Worm (Caenorhabditis elegans): ENCODE data around the gene W08F4.3.

The W08F4.3 gene

DNA sequence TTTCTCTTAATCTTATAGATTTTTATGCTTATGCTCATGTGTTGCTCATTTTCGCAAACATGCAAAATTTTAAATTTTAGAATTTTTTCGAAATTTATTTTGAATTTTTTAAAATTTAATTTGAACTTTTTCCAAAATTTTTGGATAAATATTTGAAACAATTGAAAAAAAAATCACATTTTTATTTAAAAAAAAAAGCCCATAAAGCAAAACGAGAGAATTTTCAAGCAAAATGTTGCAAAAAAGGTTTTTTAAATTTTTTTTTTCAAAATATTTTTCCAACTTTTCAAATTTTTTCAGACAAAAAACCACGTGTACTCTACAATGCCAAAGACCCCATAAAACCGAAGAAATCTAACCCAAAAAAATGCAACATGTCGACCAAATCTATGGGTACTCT is 24.2 kb upstream of the W08F4.3 start, which contains the start of the genes C09E8.1 and C09E8.6:
C09E8.1 (plus strand) TSS at position 301 of the 400 bp plus-strand sequence.
C09E8.6 (plus strand) TSS at position 313 of the 400 bp plus-strand sequence.
- TF ChIP-seq zag-1 (tag; optimal IDR thresholded peaks at IDR 0.05) (no peak), nhr-11 (tag; optimal IDR thresholded peaks at IDR 0.05) (no peak), fkh-10 (GFP tag; optimal IDR thresholded peaks at IDR 0.05) (no peak), ceh-9 (tag; optimal IDR thresholded peaks at IDR 0.05) (no peak), fos-1 (tag; optimal IDR thresholded peaks at IDR 0.05) (no peak), ama-1 (optimal IDR thresholded peaks at IDR 0.05) (no peak), egl-5 (tag; optimal IDR thresholded peaks at IDR 0.05) (no peak), pha-4 (tag; optimal IDR thresholded peaks at IDR 0.05) (no peak), elt-1 (tag; optimal IDR thresholded peaks at IDR 0.05) (no peak)

DNA sequence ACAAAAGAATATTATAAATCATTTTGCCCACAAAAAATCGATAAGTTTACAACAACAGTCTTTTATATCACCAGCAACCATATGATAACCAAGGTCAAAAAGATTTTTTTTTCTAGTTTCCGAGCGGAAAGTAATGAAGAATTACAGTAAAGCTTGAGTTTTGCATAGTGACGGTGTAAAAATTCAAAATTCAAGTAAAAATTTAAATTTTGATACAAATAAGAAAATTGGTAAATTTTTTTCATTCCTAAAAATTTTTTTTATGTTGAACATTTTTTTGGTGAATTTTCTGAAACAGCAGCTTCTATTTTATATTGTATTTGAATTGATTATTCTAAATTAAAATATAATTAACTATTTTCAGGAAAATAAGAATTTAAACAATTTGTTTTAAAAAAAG is 11.6 kb upstream of the W08F4.3 start, which contains the start of gene W08F4.5:
W08F4.5 (minus strand) TSS at position 101 of the 400 bp plus-strand sequence.
- TF ChIP-seq snpc-4 (tag; optimal IDR thresholded peaks at IDR 0.05): no peak
- TF ChIP-seq skn-1 (tag; optimal IDR thresholded peaks at IDR 0.05): no peak
- TF ChIP-seq nhr-23 (tag; optimal IDR thresholded peaks at IDR 0.05): peak; percentile 48
- no peak for TF ChIP-seq nhr-67 (tag; optimal IDR thresholded peaks at IDR 0.05)
- TF ChIP-seq ceh-28 (tag; optimal IDR thresholded peaks at IDR 0.05): peak; percentile 40
- TF ChIP-seq nhr-76 (tag; optimal IDR thresholded peaks at IDR 0.05): no peak
- no peak for TF ChIP-seq lin-39 (tag; optimal IDR thresholded peaks at IDR 0.05)
- TF ChIP-seq jun-1 (tag; optimal IDR thresholded peaks at IDR 0.05): no peak

DNA sequence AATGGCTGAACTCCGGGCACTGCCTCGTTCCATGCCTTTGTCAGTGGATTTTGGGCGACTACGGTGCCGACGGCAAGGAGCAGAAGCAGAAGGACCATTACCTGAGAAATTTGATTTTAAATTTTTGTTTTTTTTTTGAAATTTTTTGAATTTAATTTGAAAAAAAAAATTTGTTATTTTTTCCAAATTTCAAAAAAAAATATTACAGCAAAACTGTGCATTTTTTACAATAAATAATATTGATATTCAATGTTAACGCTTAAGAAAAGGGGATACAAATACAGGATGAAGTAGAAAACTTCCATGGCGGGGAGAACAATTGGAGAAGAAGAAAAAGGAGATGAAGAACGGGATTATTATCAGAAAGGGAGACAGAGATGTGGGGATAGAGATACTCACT is 8.4 kb upstream of the W08F4.3 start, which contains the start of gene mlt-8:
mlt-8 (minus strand) TSS at position 101 of the 400 bp plus-strand sequence.
- no peak for TF ChIP-seq mdl-1 (tag; optimal IDR thresholded peaks at IDR 0.05)
- no peak for TF ChIP-seq ceh-82 (tag; optimal IDR thresholded peaks at IDR 0.05)
- no peak for TF ChIP-seq tbx-2 (tag; optimal IDR thresholded peaks at IDR 0.05)
- TF ChIP-seq ama-1 (optimal IDR thresholded peaks at IDR 0.05): no peak
- TF ChIP-seq nhr-76 (tag; optimal IDR thresholded peaks at IDR 0.05): no peak
- TF ChIP-seq ceh-28 (tag; optimal IDR thresholded peaks at IDR 0.05): no peak
- TF ChIP-seq nhr-237 (tag; optimal IDR thresholded peaks at IDR 0.05): no peak

DNA sequence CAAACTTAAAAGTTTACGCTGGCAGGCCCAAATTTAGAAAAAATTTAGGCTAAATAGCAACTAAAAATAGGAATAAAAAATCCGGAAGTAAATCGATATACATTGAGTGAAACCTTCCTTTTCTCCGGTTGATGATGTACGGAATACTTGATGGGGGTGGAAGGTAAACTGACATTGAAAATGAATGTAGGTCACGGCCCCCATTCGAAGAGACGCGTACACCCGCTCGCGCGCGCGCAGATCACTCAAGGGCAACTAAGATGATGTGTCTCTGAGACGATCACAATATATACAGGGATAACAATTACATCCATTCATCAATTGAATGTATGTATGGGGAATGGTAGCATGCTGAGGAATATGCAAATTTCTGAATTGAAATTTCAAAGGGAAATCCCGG is 6.3 kb upstream of the W08F4.3 start:
- TF ChIP-seq elt-2 (tag; optimal IDR thresholded peaks at IDR 0.05) (no peak), jun-1 (tag; optimal IDR thresholded peaks at IDR 0.05) (no peak), unc-62 (GFP tag; optimal IDR thresholded peaks at IDR 0.05) (no peak), mml-1 (tag; optimal IDR thresholded peaks at IDR 0.05) (no peak), nhr-25 (tag; optimal IDR thresholded peaks at IDR 0.05) (peak; percentile 61), lsy-12 (tag; optimal IDR thresholded peaks at IDR 0.05) (no peak), ceh-16 (tag; optimal IDR thresholded peaks at IDR 0.05) (no peak), lin-15B (tag; optimal IDR thresholded peaks at IDR 0.05) (no peak), nhr-23 (tag; optimal IDR thresholded peaks at IDR 0.05) (peak; percentile 78), mdl-1 (tag; optimal IDR thresholded peaks at IDR 0.05) (no peak), nhr-11 (tag; optimal IDR thresholded peaks at IDR 0.05) (no peak)

DNA sequence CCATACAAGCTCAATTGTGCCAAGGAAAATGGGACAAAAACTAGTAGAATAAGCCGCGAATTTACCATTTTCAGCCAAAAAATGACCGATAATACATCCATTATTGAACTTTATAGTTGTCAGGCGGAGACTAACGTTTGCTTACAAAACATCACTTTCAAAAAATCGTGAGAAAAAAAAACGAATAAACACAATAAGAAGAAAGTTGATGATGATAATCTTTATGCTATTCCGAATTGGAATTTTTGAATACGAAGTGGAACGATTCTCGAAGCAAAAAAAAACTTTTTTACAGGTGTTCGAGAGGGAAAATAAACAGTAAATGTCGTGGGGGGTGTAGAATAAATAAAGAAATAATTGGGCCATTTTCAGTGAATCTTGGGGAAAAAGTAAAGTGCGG is 2.8 kb upstream of the W08F4.3 start, which contains the start of gene W08F4.7:
W08F4.7 (minus strand) TSS at position 101 of the 400 bp plus-strand sequence.
- TF ChIP-seq skn-1 (tag; optimal IDR thresholded peaks at IDR 0.05): no peak
- TF ChIP-seq nhr-12 (tag; optimal IDR thresholded peaks at IDR 0.05): no peak
- no peak for TF ChIP-seq pha-4 (tag; optimal IDR thresholded peaks at IDR 0.05)
- no peak for TF ChIP-seq fos-1 (tag; optimal IDR thresholded peaks at IDR 0.05)
- TF ChIP-seq elt-2 (tag; optimal IDR thresholded peaks at IDR 0.05): no peak
- TF ChIP-seq lsy-12 (tag; optimal IDR thresholded peaks at IDR 0.05): no peak
- no peak for TF ChIP-seq eor-1 (tag; optimal IDR thresholded peaks at IDR 0.05)
- TF ChIP-seq mdl-1 (tag; optimal IDR thresholded peaks at IDR 0.05): no peak
- no peak for TF ChIP-seq aly-2 (tag; optimal IDR thresholded peaks at IDR 0.05)
- no peak for TF ChIP-seq jun-1 (tag; optimal IDR thresholded peaks at IDR 0.05)
- no peak for TF ChIP-seq nfya-1 (tag; optimal IDR thresholded peaks at IDR 0.05; ENCODE audit: insufficient read depth)
- TF ChIP-seq ZK546.5 (tag; optimal IDR thresholded peaks at IDR 0.05): no peak
- TF ChIP-seq nhr-23 (tag; optimal IDR thresholded peaks at IDR 0.05): no peak
- no peak for TF ChIP-seq ceh-28 (tag; optimal IDR thresholded peaks at IDR 0.05)
- TF ChIP-seq ama-1 (optimal IDR thresholded peaks at IDR 0.05): no peak
- TF ChIP-seq ztf-4 (tag; optimal IDR thresholded peaks at IDR 0.05): no peak
- TF ChIP-seq R02D3.7 (tag; optimal IDR thresholded peaks at IDR 0.05): no peak
- TF ChIP-seq elt-3 (tag; optimal IDR thresholded peaks at IDR 0.05): no peak

Data from whole organism, L3 larva.